Fruit fly (Drosophila melanogaster) whole organism: Measurements from ENCODE around the gene CG43362.

Experiments used
- CG8478 ChIP-seq: fragments of >200 bp; optimal IDR thresholded peaks from 2 replicates; lab custom pipeline; 2018; ENCODE audit warnings: inconsistent platforms
- Dll ChIP-seq: fragments of >200 bp; optimal IDR thresholded peaks from 2 replicates; lab custom pipeline; 2017
- EcR ChIP-seq, 2 experiments: fragments of >200 bp; optimal IDR thresholded peaks; 2 replicates each; lab custom pipeline; 2017; ENCODE audit warnings: missing biosample characterization in 2 of 2, missing genetic modification characterization in 2 of 2, missing genetic modification reagents in 2 of 2
- pan ChIP-seq: fragments of >200 bp; optimal IDR thresholded peaks from 2 replicates; lab custom pipeline; 2017
- psq ChIP-seq: fragments of >200 bp; optimal IDR thresholded peaks from 2 replicates; lab custom pipeline; 2017
- usp ChIP-seq: fragments of >200 bp; optimal IDR thresholded peaks from 2 replicates; lab custom pipeline; 2017; ENCODE audit warnings: missing biosample characterization, missing genetic modification characterization, mixed read lengths

Gene CG43362

dm6 chr2L:18291362-18291761 is at the start of gene CG43362:
Gene CG43362 (minus strand): TSS chr2L:18291462.
- TF ChIP-seq CG8478 (lab: Kevin White, UChicago) (no peak), usp (GFP tag; lab: Kevin White, UChicago) (no peak), EcR (GFP tag; optimal IDR thresholded peaks at IDR 0.05; lab: Kevin White, UChicago) (no peak), Dll (lab: Kevin White, UChicago) (no peak), psq (no peak), pan (lab: Kevin White, UChicago) (no peak)

- TF ChIP-seq pan (lab: Kevin White, UChicago) = no peak
- TF ChIP-seq CG8478 (lab: Kevin White, UChicago) = no peak
These were observed 49.7 kb upstream of the CG43362 start for dm6 chr2L:18340921-18341320.

- TF ChIP-seq pan (lab: Kevin White, UChicago) = no peak
- no peak for TF ChIP-seq EcR (GFP tag; optimal IDR thresholded peaks at IDR 0.05; lab: Kevin White, UChicago)
- TF ChIP-seq CG8478 (lab: Kevin White, UChicago) = no peak
- no peak for TF ChIP-seq psq
- no peak for TF ChIP-seq usp (GFP tag; lab: Kevin White, UChicago)
These were observed 45.3 kb upstream of the CG43362 start for dm6 chr2L:18336531-18336930.

dm6 chr2L:18335641-18336040 is 44.4 kb upstream of the CG43362 start:
- TF ChIP-seq usp (GFP tag; lab: Kevin White, UChicago) (no peak), pan (lab: Kevin White, UChicago) (no peak), CG8478 (lab: Kevin White, UChicago) (no peak), EcR (GFP tag; optimal IDR thresholded peaks at IDR 0.05; lab: Kevin White, UChicago) (no peak), psq (no peak), Dll (lab: Kevin White, UChicago) (no peak)

- TF ChIP-seq pan (lab: Kevin White, UChicago) = no peak
- TF ChIP-seq EcR (GFP tag; optimal IDR thresholded peaks at IDR 0.05; lab: Kevin White, UChicago) = no peak
- TF ChIP-seq CG8478 (lab: Kevin White, UChicago) = no peak
- no peak for TF ChIP-seq usp (GFP tag; lab: Kevin White, UChicago)
- no peak for TF ChIP-seq psq
- no peak for TF ChIP-seq Dll (lab: Kevin White, UChicago)
These were observed 42.7 kb upstream of the CG43362 start for dm6 chr2L:18333831-18334437.

- TF ChIP-seq CG8478 (lab: Kevin White, UChicago) (no peak), EcR (GFP tag; optimal IDR thresholded peaks at IDR 0.05; lab: Kevin White, UChicago) (no peak), usp (GFP tag; lab: Kevin White, UChicago) (no peak), pan (lab: Kevin White, UChicago) (no peak), psq (no peak), Dll (lab: Kevin White, UChicago) (no peak)
These were observed 40.4 kb upstream of the CG43362 start for dm6 chr2L:18331612-18332011.

dm6 chr2L:18328737-18329136 is 37.5 kb upstream of the CG43362 start:
- TF ChIP-seq EcR (GFP tag; optimal IDR thresholded peaks at IDR 0.05; lab: Kevin White, UChicago) (no peak), usp (GFP tag; lab: Kevin White, UChicago) (no peak), pan (lab: Kevin White, UChicago) (no peak), psq (no peak), Dll (lab: Kevin White, UChicago) (no peak), CG8478 (lab: Kevin White, UChicago) (no peak)

- TF ChIP-seq pan (lab: Kevin White, UChicago) (no peak), psq (no peak), usp (GFP tag; lab: Kevin White, UChicago) (no peak), Dll (lab: Kevin White, UChicago) (no peak), EcR (GFP tag; optimal IDR thresholded peaks at IDR 0.05; lab: Kevin White, UChicago) (no peak), CG8478 (lab: Kevin White, UChicago) (no peak)
These were observed 36.4 kb upstream of the CG43362 start for dm6 chr2L:18327592-18328078.

dm6 chr2L:18327007-18327406 is 35.7 kb upstream of the CG43362 start:
- TF ChIP-seq EcR (GFP tag; optimal IDR thresholded peaks at IDR 0.05; lab: Kevin White, UChicago) = no peak
- TF ChIP-seq CG8478 (lab: Kevin White, UChicago) = no peak
- TF ChIP-seq psq = no peak
- no peak for TF ChIP-seq usp (GFP tag; lab: Kevin White, UChicago)
- TF ChIP-seq Dll (lab: Kevin White, UChicago) = no peak
- TF ChIP-seq pan (lab: Kevin White, UChicago) = no peak

dm6 chr2L:18325120-18325581 is 33.9 kb upstream of the CG43362 start:
- TF ChIP-seq EcR (GFP tag; optimal IDR thresholded peaks at IDR 0.05; lab: Kevin White, UChicago) (no peak), usp (GFP tag; lab: Kevin White, UChicago) (no peak), Dll (lab: Kevin White, UChicago) (no peak), CG8478 (lab: Kevin White, UChicago) (no peak), pan (lab: Kevin White, UChicago) (no peak), psq (no peak)

- TF ChIP-seq Dll (lab: Kevin White, UChicago) (no peak), EcR (GFP tag; optimal IDR thresholded peaks at IDR 0.05; lab: Kevin White, UChicago) (no peak), psq (no peak), usp (GFP tag; lab: Kevin White, UChicago) (no peak)
These were observed 29.7 kb upstream of the CG43362 start for dm6 chr2L:18320933-18321332.
